Worm (Caenorhabditis elegans) whole organism, midembryonic: ENCODE measurements around the gene ttr-13.

ENCODE experiments used
- T22C8.4 ChIP-seq: fragments of 200-800 bp; sonication (Bioruptor generic); IDR thresholded peaks from 2 replicates; pipeline ENCODE4 v1.3.6; 2022; ENCODE audit warnings: missing genetic modification characterization, missing compliant biosample characterization
- cog-1 ChIP-seq: sonication (generic microtip); optimal IDR thresholded peaks from 2 replicates; lab custom pipeline; 2016; ENCODE audit warnings: missing genetic modification characterization, missing compliant biosample characterization
- flt-1 ChIP-seq: fragments of 200-800 bp; sonication (Bioruptor generic); IDR thresholded peaks from 2 replicates; pipeline ENCODE4 v1.3.6; 2022; ENCODE audit warnings: missing genetic modification characterization, missing compliant biosample characterization
- klf-2 ChIP-seq: fragments of 200-800 bp; sonication (Bioruptor generic); conservative IDR thresholded peaks from 2 replicates; pipeline ENCODE4 v1.3.6; 2022; ENCODE audit warnings: missing genetic modification reagents, missing genetic modification characterization, missing compliant biosample characterization
- med-1 ChIP-seq: sonication (generic microtip); optimal IDR thresholded peaks from 2 replicates; lab custom pipeline; 2017; ENCODE audit warnings: missing genetic modification characterization, mild to moderate bottlenecking, missing compliant biosample characterization, antibody characterized with exemption, missing genetic modification reagents; ENCODE audit not compliant: insufficient read depth
- ref-1 ChIP-seq: fragments of 200-800 bp; sonication (Bioruptor generic); conservative IDR thresholded peaks from 2 replicates; pipeline ENCODE4 v1.3.6; 2022; ENCODE audit warnings: missing genetic modification reagents, missing genetic modification characterization, missing compliant biosample characterization
- tab-1 ChIP-seq: fragments of 200-800 bp; sonication (Bioruptor generic); IDR thresholded peaks from 2 replicates; pipeline ENCODE4 v1.3.6; 2022; ENCODE audit warnings: missing genetic modification characterization, missing compliant biosample characterization
- ztf-23 ChIP-seq: fragments of 200-800 bp; sonication (Bioruptor generic); IDR thresholded peaks from 2 replicates; pipeline ENCODE4 v1.3.6; 2022; ENCODE audit warnings: missing genetic modification reagents, missing genetic modification characterization, missing compliant biosample characterization
- ztf-29 ChIP-seq: fragments of 200-800 bp; sonication (Bioruptor generic); IDR thresholded peaks from 2 replicates; pipeline ENCODE4 v1.3.6; 2022; ENCODE audit warnings: missing genetic modification reagents, missing genetic modification characterization, missing compliant biosample characterization

ttr-13 gene

DNA sequence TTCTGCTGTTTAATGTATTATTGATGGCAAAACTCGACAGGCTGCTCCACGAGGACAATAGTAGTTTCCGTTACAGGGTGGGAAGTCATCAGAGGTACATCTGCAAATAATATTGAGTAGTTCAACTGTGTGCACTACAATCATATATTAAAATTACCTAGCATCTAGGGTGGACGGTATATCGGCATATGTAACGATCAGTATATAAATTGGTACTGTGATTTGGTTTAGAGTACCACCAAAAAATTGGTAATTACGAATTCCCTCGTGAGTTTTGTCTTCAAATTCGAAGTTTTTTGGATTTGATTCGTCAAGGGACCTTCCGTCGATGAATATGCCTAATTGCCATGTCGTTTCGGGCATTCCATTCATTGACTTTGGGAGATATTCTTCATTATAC is at the start of gene ttr-13:
ttr-13 (minus strand) TSS at position 101 of the 400 bp plus-strand sequence.
- no peak for TF ChIP-seq ztf-23 (GFP tag; lab: Robert Waterston, UW)
- no peak for TF ChIP-seq T22C8.4
- no peak for TF ChIP-seq cog-1 (tag; lab: Kevin White, UChicago)
- TF ChIP-seq flt-1 = no peak
- no peak for TF ChIP-seq ztf-29 (GFP tag; lab: Robert Waterston, UW)
- no peak for TF ChIP-seq med-1
- no peak for TF ChIP-seq ref-1 (GFP tag; lab: Robert Waterston, UW)

DNA sequence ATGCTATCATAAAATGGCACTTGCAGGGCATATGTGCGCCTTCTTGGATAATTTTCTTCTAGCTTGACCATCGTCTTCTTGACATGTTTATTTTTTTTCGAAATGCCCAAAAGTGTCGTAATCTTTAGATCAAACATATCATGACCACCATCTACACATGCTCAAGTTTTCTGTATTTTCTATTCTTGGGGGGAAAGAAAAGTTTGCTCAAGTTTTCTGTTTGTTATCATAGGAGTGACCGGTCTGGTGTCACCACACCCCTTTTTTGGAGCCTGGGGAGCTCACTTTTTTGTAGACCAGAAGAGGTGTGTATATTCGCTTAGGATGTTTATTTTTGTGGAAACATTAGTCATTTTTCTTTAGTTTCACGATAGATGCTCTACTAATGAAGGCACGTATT is 48.6 kb upstream of the ttr-13 start, which contains the start of gene klf-2:
klf-2 (plus strand) TSS at position 301 of the 400 bp plus-strand sequence.
- TF ChIP-seq cog-1 (tag; lab: Kevin White, UChicago) = no peak
- TF ChIP-seq klf-2 (GFP tag; lab: Robert Waterston, UW) = no peak
- no peak for TF ChIP-seq ref-1 (GFP tag; lab: Robert Waterston, UW)
- no peak for TF ChIP-seq T22C8.4
- TF ChIP-seq ztf-23 (GFP tag; lab: Robert Waterston, UW) = no peak
- no peak for TF ChIP-seq ztf-29 (GFP tag; lab: Robert Waterston, UW)
- TF ChIP-seq flt-1 = no peak
- TF ChIP-seq tab-1 (GFP tag; lab: Robert Waterston, UW) = no peak
- TF ChIP-seq med-1 = no peak

- TF ChIP-seq ztf-29 (GFP tag; lab: Robert Waterston, UW) (no peak), T22C8.4 (no peak), klf-2 (GFP tag; lab: Robert Waterston, UW) (no peak), flt-1 (no peak), cog-1 (tag; lab: Kevin White, UChicago) (no peak), ref-1 (GFP tag; lab: Robert Waterston, UW) (no peak), tab-1 (GFP tag; lab: Robert Waterston, UW) (no peak), med-1 (no peak), ztf-23 (GFP tag; lab: Robert Waterston, UW) (no peak)
These were observed 45.6 kb upstream of the ttr-13 start for ce11 chrV:20682309-20682708.

- TF ChIP-seq ztf-29 (GFP tag; lab: Robert Waterston, UW) (no peak), flt-1 (no peak), ztf-23 (GFP tag; lab: Robert Waterston, UW) (no peak), cog-1 (tag; lab: Kevin White, UChicago) (no peak), klf-2 (GFP tag; lab: Robert Waterston, UW) (no peak), T22C8.4 (no peak), tab-1 (GFP tag; lab: Robert Waterston, UW) (no peak), ref-1 (GFP tag; lab: Robert Waterston, UW) (no peak), med-1 (no peak)
These were observed 45.1 kb upstream of the ttr-13 start for ce11 chrV:20681824-20682223.

DNA sequence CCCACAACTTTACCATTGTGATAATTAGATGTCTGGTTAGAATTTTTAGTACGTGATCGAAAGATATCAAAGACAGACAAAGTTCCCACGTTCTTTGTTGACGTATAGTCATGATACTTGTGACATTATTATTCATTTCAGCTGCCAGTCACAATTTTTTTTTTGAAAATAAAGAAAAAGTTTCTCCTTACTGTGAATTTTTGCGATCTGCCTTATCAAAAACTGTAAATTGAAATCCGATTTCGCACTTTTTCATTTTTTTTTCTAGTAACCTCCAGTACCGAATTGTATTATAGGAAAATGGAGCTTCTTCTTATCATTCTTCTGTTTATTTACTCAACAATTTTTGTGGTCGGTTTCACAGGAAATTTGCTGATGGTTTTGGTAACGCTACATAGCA is 44.4 kb upstream of the ttr-13 start, which contains the start of gene srsx-35:
srsx-35 (plus strand) TSS at position 301 of the 400 bp plus-strand sequence.
- no peak for TF ChIP-seq ztf-29 (GFP tag; lab: Robert Waterston, UW)
- TF ChIP-seq flt-1 = no peak
- no peak for TF ChIP-seq T22C8.4
- no peak for TF ChIP-seq ref-1 (GFP tag; lab: Robert Waterston, UW)
- no peak for TF ChIP-seq cog-1 (tag; lab: Kevin White, UChicago)
- TF ChIP-seq ztf-23 (GFP tag; lab: Robert Waterston, UW) = no peak
- no peak for TF ChIP-seq med-1
- no peak for TF ChIP-seq klf-2 (GFP tag; lab: Robert Waterston, UW)
- no peak for TF ChIP-seq tab-1 (GFP tag; lab: Robert Waterston, UW)

DNA sequence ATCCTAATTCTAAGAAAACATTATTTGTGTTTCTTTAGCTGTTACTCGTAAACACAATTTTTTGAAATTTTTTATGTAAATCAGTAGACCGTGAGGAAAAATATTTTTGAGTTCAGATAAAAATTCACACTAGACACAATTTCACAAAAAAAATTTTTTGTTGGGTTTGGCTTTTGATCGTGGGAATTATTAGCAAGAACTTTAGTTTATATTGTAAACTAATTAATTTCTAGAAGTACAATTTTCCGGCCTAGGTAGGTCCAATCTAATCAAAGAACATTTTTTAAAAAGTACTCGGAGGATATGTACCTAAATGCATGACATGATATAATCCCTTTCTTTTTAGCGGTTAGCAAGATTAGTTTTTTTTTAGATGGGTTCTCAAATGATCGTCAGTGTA is 43.4 kb upstream of the ttr-13 start:
- TF ChIP-seq klf-2 (GFP tag; lab: Robert Waterston, UW) (no peak), ztf-29 (GFP tag; lab: Robert Waterston, UW) (no peak), flt-1 (no peak), tab-1 (GFP tag; lab: Robert Waterston, UW) (no peak), T22C8.4 (no peak), med-1 (no peak), cog-1 (tag; lab: Kevin White, UChicago) (no peak), ref-1 (GFP tag; lab: Robert Waterston, UW) (no peak), ztf-23 (GFP tag; lab: Robert Waterston, UW) (no peak)

- TF ChIP-seq T22C8.4 (no peak), flt-1 (no peak), klf-2 (GFP tag; lab: Robert Waterston, UW) (no peak), ztf-23 (GFP tag; lab: Robert Waterston, UW) (no peak), ref-1 (GFP tag; lab: Robert Waterston, UW) (no peak), cog-1 (tag; lab: Kevin White, UChicago) (no peak), ztf-29 (GFP tag; lab: Robert Waterston, UW) (no peak), tab-1 (GFP tag; lab: Robert Waterston, UW) (no peak), med-1 (no peak)
These were observed 33.9 kb upstream of the ttr-13 start for ce11 chrV:20670625-20671024.

DNA sequence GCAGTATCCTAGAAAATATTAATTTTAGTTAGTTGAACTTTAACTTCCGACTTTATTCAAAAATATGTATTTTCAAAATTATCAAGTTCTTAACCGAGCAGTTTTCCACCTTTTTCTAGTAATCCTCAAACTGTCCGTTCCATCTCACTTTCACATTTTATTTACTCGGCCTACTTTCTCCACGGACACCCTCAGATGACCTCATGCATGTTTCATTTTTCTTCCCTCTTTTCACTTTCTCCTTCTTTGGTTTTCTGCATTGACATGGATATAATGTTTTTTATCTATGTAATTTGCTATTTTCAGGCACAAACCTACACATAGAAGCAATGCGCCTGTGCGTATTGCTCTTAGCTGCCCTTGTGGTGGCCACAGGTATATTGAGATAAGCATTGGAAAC is 30.1 kb upstream of the ttr-13 start, which contains the start of gene mlt-11:
mlt-11 (plus strand) TSS at position 301 of the 400 bp plus-strand sequence.
- TF ChIP-seq tab-1 (GFP tag; lab: Robert Waterston, UW) (no peak), klf-2 (GFP tag; lab: Robert Waterston, UW) (no peak), cog-1 (tag; lab: Kevin White, UChicago) (no peak)

ce11 chrV:20664930-20665329 is 28.2 kb upstream of the ttr-13 start:
- TF ChIP-seq tab-1 (GFP tag; lab: Robert Waterston, UW) (no peak), klf-2 (GFP tag; lab: Robert Waterston, UW) (no peak), ref-1 (GFP tag; lab: Robert Waterston, UW) (no peak), ztf-29 (GFP tag; lab: Robert Waterston, UW) (no peak), med-1 (no peak), flt-1 (no peak), cog-1 (tag; lab: Kevin White, UChicago) (no peak), T22C8.4 (no peak), ztf-23 (GFP tag; lab: Robert Waterston, UW) (no peak)

DNA sequence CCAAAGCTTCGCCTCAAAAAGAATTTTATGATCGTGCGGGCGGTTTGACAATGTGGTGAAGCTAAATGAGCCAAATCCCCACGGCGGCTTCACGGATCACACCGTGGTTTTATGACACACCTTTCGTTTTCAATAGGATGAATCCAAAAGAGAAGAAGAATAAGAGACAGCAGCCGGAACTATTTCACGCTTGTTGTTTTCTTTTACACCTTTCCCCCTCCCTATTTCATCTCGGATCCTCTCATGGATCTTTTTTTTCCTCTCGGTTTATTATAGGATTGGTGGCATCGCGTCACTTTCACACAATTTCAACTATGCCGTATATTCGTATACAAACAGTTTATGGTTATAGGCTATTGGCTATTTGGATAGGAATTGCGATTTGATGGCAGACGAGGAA is 27.0 kb upstream of the ttr-13 start:
- TF ChIP-seq tab-1 (GFP tag; lab: Robert Waterston, UW) (no peak), cog-1 (tag; lab: Kevin White, UChicago) (no peak), ref-1 (GFP tag; lab: Robert Waterston, UW) (no peak), T22C8.4 (no peak), flt-1 (no peak), ztf-23 (GFP tag; lab: Robert Waterston, UW) (no peak), med-1 (no peak), ztf-29 (GFP tag; lab: Robert Waterston, UW) (no peak), klf-2 (GFP tag; lab: Robert Waterston, UW) (no peak)
